Worm (Caenorhabditis elegans) whole organism, L1 larva: ENCODE data around the gene srh-28.
A peak's percentile ranks its signal among the peaks of the same experiment; 100 is the strongest.

Experiments used
- C16A3.4 ChIP-seq: fragments of 150-350 bp; optimal IDR thresholded peaks from 2 replicates; lab custom pipeline; 2014; ENCODE audit warnings: missing biosample characterization, missing genetic modification characterization
- C34B4.2 ChIP-seq: sonication (generic microtip); optimal IDR thresholded peaks from 2 replicates; lab custom pipeline; 2017; ENCODE audit warnings: mild to moderate bottlenecking, missing genetic modification characterization, missing compliant biosample characterization
- aha-1 ChIP-seq: fragments of 150-350 bp; optimal IDR thresholded peaks from 2 replicates; lab custom pipeline; 2014; ENCODE audit warnings: missing biosample characterization, missing genetic modification characterization
- alr-1 ChIP-seq: fragments of 200-800 bp; sonication (Bioruptor generic); optimal IDR thresholded peaks from 2 replicates; lab custom pipeline; 2018; ENCODE audit warnings: borderline replicate concordance, mild to moderate bottlenecking, missing genetic modification characterization, missing compliant biosample characterization
- aly-2 ChIP-seq: fragments of 150-350 bp; optimal IDR thresholded peaks from 2 replicates; lab custom pipeline; 2014; ENCODE audit warnings: missing biosample characterization, missing genetic modification characterization
- ama-1 ChIP-seq: fragments of 150-350 bp; optimal IDR thresholded peaks from 2 replicates; lab custom pipeline; 2014
- ceh-63 ChIP-seq: fragments of 200-800 bp; sonication (Bioruptor generic); optimal IDR thresholded peaks from 2 replicates; lab custom pipeline; 2018; ENCODE audit warnings: mild to moderate bottlenecking, missing genetic modification characterization, missing compliant biosample characterization
- ceh-8 ChIP-seq: fragments of 200-800 bp; sonication (Bioruptor generic); optimal IDR thresholded peaks from 2 replicates; lab custom pipeline; 2018; ENCODE audit warnings: mild to moderate bottlenecking, missing genetic modification characterization, moderate library complexity, missing compliant biosample characterization
- ces-1 ChIP-seq: fragments of 150-350 bp; optimal IDR thresholded peaks from 2 replicates; lab custom pipeline; 2014; ENCODE audit warnings: missing biosample characterization, missing genetic modification reagents, missing genetic modification characterization
- efl-1 ChIP-seq, 4 experiments: fragments of 150-350 bp; optimal IDR thresholded peaks in 3 of 4; peaks in 1 of 4; 1 replicate in 1 of 4; 2 replicates in 3 of 4; lab custom pipeline; 2014; ENCODE audit warnings: missing biosample characterization in 2 of 4, missing genetic modification characterization in 2 of 4, missing genetic modification reagents in 2 of 4
- egl-13 ChIP-seq: sonication (generic microtip); optimal IDR thresholded peaks from 2 replicates; lab custom pipeline; 2016; ENCODE audit warnings: missing genotype, missing genetic modification reagents, missing genetic modification characterization, missing compliant biosample characterization
- egl-27 ChIP-seq, 2 experiments: fragments of 150-350 bp in 1 of 2; sonication (generic microtip); optimal IDR thresholded peaks; 3 replicates each; lab custom pipeline; 2017 to 2018; ENCODE audit warnings: missing biosample characterization in 2 of 2, missing genetic modification characterization in 2 of 2, missing genetic modification reagents in 2 of 2
- elt-2 ChIP-seq: sonication (generic microtip); optimal IDR thresholded peaks from 2 replicates; lab custom pipeline; 2016; ENCODE audit warnings: missing genetic modification characterization, mild to moderate bottlenecking, inconsistent platforms, missing compliant biosample characterization, missing genetic modification reagents
- fkh-10 ChIP-seq: sonication (generic microtip); optimal IDR thresholded peaks from 2 replicates; lab custom pipeline; 2017; ENCODE audit warnings: missing biosample characterization, missing genetic modification reagents, missing genetic modification characterization
- fkh-8 ChIP-seq: sonication (generic microtip); optimal IDR thresholded peaks from 2 replicates; lab custom pipeline; 2016; ENCODE audit warnings: mild to moderate bottlenecking, missing genetic modification characterization, missing compliant biosample characterization
- fos-1 ChIP-seq: fragments of 150-350 bp; optimal IDR thresholded peaks from 2 replicates; lab custom pipeline; 2014; ENCODE audit warnings: missing biosample characterization, missing genetic modification characterization
- hlh-4 ChIP-seq: sonication (generic microtip); optimal IDR thresholded peaks from 2 replicates; lab custom pipeline; 2016; ENCODE audit warnings: mild to moderate bottlenecking, missing genetic modification characterization, missing compliant biosample characterization
- irx-1 ChIP-seq: sonication (generic microtip); optimal IDR thresholded peaks from 2 replicates; lab custom pipeline; 2016; ENCODE audit warnings: missing genetic modification characterization, missing compliant biosample characterization
- jun-1 ChIP-seq: fragments of 150-350 bp; optimal IDR thresholded peaks from 2 replicates; lab custom pipeline; 2014; ENCODE audit warnings: missing biosample characterization, missing genetic modification reagents, missing genetic modification characterization
- lin-14 ChIP-seq: fragments of 200-800 bp; sonication (Bioruptor generic); optimal IDR thresholded peaks from 2 replicates; lab custom pipeline; 2018; ENCODE audit warnings: mild to moderate bottlenecking, missing genetic modification characterization, moderate library complexity, missing compliant biosample characterization
- lin-15B ChIP-seq: fragments of 150-350 bp; sonication (generic microtip); optimal IDR thresholded peaks from 3 replicates; lab custom pipeline; 2014; ENCODE audit warnings: missing biosample characterization, missing genetic modification characterization
- lir-3 ChIP-seq: sonication (generic microtip); optimal IDR thresholded peaks from 2 replicates; lab custom pipeline; 2016; ENCODE audit warnings: mild to moderate bottlenecking, missing genetic modification characterization, moderate library complexity, missing compliant biosample characterization; ENCODE audit not compliant: poor library complexity
- mef-2 ChIP-seq: fragments of 150-350 bp; optimal IDR thresholded peaks from 2 replicates; lab custom pipeline; 2014; ENCODE audit warnings: missing biosample characterization, missing genetic modification characterization
- nhr-12 ChIP-seq: sonication (generic microtip); optimal IDR thresholded peaks from 2 replicates; lab custom pipeline; 2017; ENCODE audit warnings: missing biosample characterization, missing genetic modification characterization
- nhr-19 ChIP-seq: fragments of 200-800 bp; sonication (Bioruptor generic); conservative IDR thresholded peaks from 2 replicates; pipeline ENCODE4 v1.3.6; 2022; ENCODE audit warnings: missing genetic modification characterization, missing compliant biosample characterization
- nhr-20 ChIP-seq: sonication (generic microtip); optimal IDR thresholded peaks from 2 replicates; lab custom pipeline; 2016; ENCODE audit warnings: mild to moderate bottlenecking, missing genetic modification characterization, missing compliant biosample characterization
- nhr-237 ChIP-seq: fragments of 150-350 bp; optimal IDR thresholded peaks from 2 replicates; lab custom pipeline; 2014; ENCODE audit warnings: missing biosample characterization, missing genetic modification characterization
- nhr-28 ChIP-seq: fragments of 150-350 bp; optimal IDR thresholded peaks from 2 replicates; lab custom pipeline; 2014; ENCODE audit warnings: missing biosample characterization, missing genetic modification characterization
- nhr-71 ChIP-seq: sonication (generic microtip); optimal IDR thresholded peaks from 2 replicates; lab custom pipeline; 2016; ENCODE audit warnings: mild to moderate bottlenecking, missing genetic modification characterization, moderate library complexity, missing compliant biosample characterization
- nhr-76 ChIP-seq: sonication (generic microtip); optimal IDR thresholded peaks from 2 replicates; lab custom pipeline; 2017; ENCODE audit warnings: missing biosample characterization, missing genetic modification characterization
- nhr-84 ChIP-seq: sonication (generic microtip); optimal IDR thresholded peaks from 2 replicates; lab custom pipeline; 2017; ENCODE audit warnings: missing biosample characterization, missing genetic modification characterization
- nhr-85 ChIP-seq: sonication (generic microtip); peaks from one replicate; lab custom pipeline; 2016; ENCODE audit warnings: missing genetic modification characterization, inconsistent platforms, missing compliant biosample characterization
- nhr-90 ChIP-seq: sonication (generic microtip); optimal IDR thresholded peaks from 2 replicates; lab custom pipeline; 2016; ENCODE audit warnings: mild to moderate bottlenecking, missing genetic modification characterization, missing compliant biosample characterization; ENCODE audit not compliant: poor library complexity
- pag-3 ChIP-seq: sonication (generic microtip); optimal IDR thresholded peaks from 2 replicates; lab custom pipeline; 2017; ENCODE audit warnings: missing genetic modification characterization, mild to moderate bottlenecking, missing compliant biosample characterization, antibody characterized with exemption, borderline replicate concordance; ENCODE audit not compliant: insufficient read depth
- rnt-1 ChIP-seq: sonication (generic microtip); optimal IDR thresholded peaks from 2 replicates; lab custom pipeline; 2016; ENCODE audit warnings: mild to moderate bottlenecking, missing genetic modification characterization, moderate library complexity, missing compliant biosample characterization
- sptf-1 ChIP-seq: fragments of 150-350 bp; optimal IDR thresholded peaks from 2 replicates; lab custom pipeline; 2014; ENCODE audit warnings: missing biosample characterization, missing genetic modification characterization
- tbx-2 ChIP-seq: sonication (generic microtip); optimal IDR thresholded peaks from 2 replicates; lab custom pipeline; 2016; ENCODE audit warnings: missing genetic modification characterization, missing compliant biosample characterization
- unc-30 ChIP-seq: sonication (generic microtip); optimal IDR thresholded peaks from 2 replicates; lab custom pipeline; 2017; ENCODE audit warnings: missing biosample characterization, missing genetic modification characterization
- vab-15 ChIP-seq: sonication (generic microtip); optimal IDR thresholded peaks from 2 replicates; lab custom pipeline; 2017; ENCODE audit warnings: missing genotype, mild to moderate bottlenecking, missing genetic modification characterization, missing compliant biosample characterization

Gene srh-28

ce11 chrV:6768452-6768929 lies 7.1 kb downstream of the srh-28 start, which contains the start of the genes T25F10.1 and clik-1 (continued):
- TF ChIP-seq ces-1 = no peak
- no peak for TF ChIP-seq egl-13
- no peak for TF ChIP-seq lin-15B
- TF ChIP-seq nhr-90 = no peak
- no peak for TF ChIP-seq irx-1
- no peak for TF ChIP-seq aly-2 (tag; lab: Kevin White, UChicago)
- TF ChIP-seq rnt-1 (tag; lab: Kevin White, UChicago) = peak; percentile 76
- no peak for TF ChIP-seq alr-1 (tag; lab: Kevin White, UChicago)
- TF ChIP-seq nhr-28 (tag; lab: Kevin White, UChicago) = no peak
- TF ChIP-seq hlh-4 (tag; lab: Kevin White, UChicago) = no peak
- peak; percentile 17 for TF ChIP-seq nhr-20 (tag; lab: Kevin White, UChicago)
- no peak for TF ChIP-seq jun-1
- TF ChIP-seq mef-2 (tag; lab: Kevin White, UChicago) = no peak
- no peak for TF ChIP-seq nhr-84 (tag; lab: Kevin White, UChicago)
- TF ChIP-seq fkh-10 (GFP tag; lab: Kevin White, UChicago) = no peak
- no peak for TF ChIP-seq C34B4.2
- TF ChIP-seq lir-3 (tag; lab: Kevin White, UChicago) = no peak
- peak; percentile 35 for TF ChIP-seq nhr-85 (tag; lab: Kevin White, UChicago)
- TF ChIP-seq nhr-237 = no peak
- TF ChIP-seq elt-2 (tag; lab: Kevin White, UChicago) = no peak
- TF ChIP-seq ama-1 (lab: Kevin White, UChicago) = no peak
- TF ChIP-seq fos-1 = no peak
- TF ChIP-seq nhr-12 (tag; lab: Kevin White, UChicago) = no peak
- peak; percentile 52 for TF ChIP-seq nhr-19
- no peak for TF ChIP-seq aha-1 (tag; lab: Kevin White, UChicago)
- TF ChIP-seq sptf-1 (tag; lab: Kevin White, UChicago) = no peak
- TF ChIP-seq nhr-76 (tag; lab: Kevin White, UChicago) = no peak

ce11 chrV:6767576-6767975 lies 8.0 kb downstream of the srh-28 start:
- TF ChIP-seq fos-1 = no peak
- no peak for TF ChIP-seq unc-30 (tag; lab: Kevin White, UChicago)
- TF ChIP-seq nhr-20 (tag; lab: Kevin White, UChicago) = no peak
- no peak for TF ChIP-seq mef-2 (tag; lab: Kevin White, UChicago)
- TF ChIP-seq nhr-71 (tag; lab: Kevin White, UChicago) = peak; percentile 37
- no peak for TF ChIP-seq tbx-2 (tag; lab: Kevin White, UChicago)
- peak; percentile 99 for TF ChIP-seq pag-3 (tag; lab: Kevin White, UChicago)
- TF ChIP-seq rnt-1 (tag; lab: Kevin White, UChicago) = peak; percentile 52
- TF ChIP-seq vab-15 (tag; lab: Kevin White, UChicago) = no peak
- peak; percentile 64 for TF ChIP-seq lin-14

ce11 chrV:6764972-6765371 lies 10.6 kb downstream of the srh-28 start, which contains the start of gene bbs-8:
Gene bbs-8 (minus strand): TSS chrV:6765072.
- no peak for TF ChIP-seq ceh-8 (GFP tag; lab: Kevin White, UChicago)
- TF ChIP-seq nhr-71 (tag; lab: Kevin White, UChicago) = no peak
- peak; percentile 60 for TF ChIP-seq fkh-8 (tag; lab: Kevin White, UChicago)
- no peak for TF ChIP-seq unc-30 (tag; lab: Kevin White, UChicago)
- TF ChIP-seq egl-27 (tag; optimal IDR thresholded peaks at IDR 0.05; lab: Kevin White, UChicago) = no peak
- TF ChIP-seq tbx-2 (tag; lab: Kevin White, UChicago) = no peak
- TF ChIP-seq efl-1 (optimal IDR thresholded peaks at IDR 0.05; lab: Kevin White, UChicago) = no peak
- TF ChIP-seq efl-1 (GFP tag; optimal IDR thresholded peaks at IDR 0.05 in 1 of 2; lab: Kevin White, UChicago) = peak in 1 of 2 experiments; percentile 61
- TF ChIP-seq C16A3.4 (tag; lab: Kevin White, UChicago) = no peak
- no peak for TF ChIP-seq aly-2 (tag; lab: Kevin White, UChicago)
- TF ChIP-seq ceh-63 (GFP tag; lab: Kevin White, UChicago) = no peak
